Worm (Caenorhabditis elegans) whole organism, L1 larva: Measurements from ENCODE around the gene bcas-2.
A peak's percentile ranks its signal among the peaks of the same experiment; 100 is the strongest.

ENCODE experiments used
- C04F5.9 ChIP-seq: sonication (generic microtip); optimal IDR thresholded peaks from 2 replicates; lab custom pipeline; 2016; ENCODE audit warnings: missing genetic modification characterization, missing compliant biosample characterization
- F16B12.6 ChIP-seq: fragments of 150-350 bp; optimal IDR thresholded peaks from 2 replicates; lab custom pipeline; 2014; ENCODE audit warnings: missing biosample characterization, missing genetic modification characterization
- Y116A8C.19 ChIP-seq: sonication (generic microtip); optimal IDR thresholded peaks from 2 replicates; lab custom pipeline; 2016; ENCODE audit warnings: missing compliant biosample characterization, missing genetic modification characterization, borderline replicate concordance
- aha-1 ChIP-seq: fragments of 150-350 bp; optimal IDR thresholded peaks from 2 replicates; lab custom pipeline; 2014; ENCODE audit warnings: missing biosample characterization, missing genetic modification characterization
- alr-1 ChIP-seq: fragments of 200-800 bp; sonication (Bioruptor generic); optimal IDR thresholded peaks from 2 replicates; lab custom pipeline; 2018; ENCODE audit warnings: borderline replicate concordance, mild to moderate bottlenecking, missing genetic modification characterization, missing compliant biosample characterization
- blmp-1 ChIP-seq: fragments of 150-350 bp; optimal IDR thresholded peaks from 2 replicates; lab custom pipeline; 2014; ENCODE audit warnings: missing biosample characterization, missing genetic modification characterization
- dsc-1 ChIP-seq: sonication (generic microtip); optimal IDR thresholded peaks from 2 replicates; lab custom pipeline; 2016; ENCODE audit warnings: mild to moderate bottlenecking, missing genetic modification characterization, missing compliant biosample characterization
- efl-3 ChIP-seq: fragments of 200-800 bp; sonication (Bioruptor generic); optimal IDR thresholded peaks from 2 replicates; lab custom pipeline; 2018; ENCODE audit warnings: mild to moderate bottlenecking, missing genetic modification characterization, missing compliant biosample characterization
- egl-13 ChIP-seq: sonication (generic microtip); optimal IDR thresholded peaks from 2 replicates; lab custom pipeline; 2016; ENCODE audit warnings: missing genotype, missing genetic modification reagents, missing genetic modification characterization, missing compliant biosample characterization
- egl-27 ChIP-seq, 2 experiments: fragments of 150-350 bp in 1 of 2; sonication (generic microtip); optimal IDR thresholded peaks; 3 replicates each; lab custom pipeline; 2017 to 2018; ENCODE audit warnings: missing biosample characterization in 2 of 2, missing genetic modification characterization in 2 of 2, missing genetic modification reagents in 2 of 2
- elt-2 ChIP-seq: sonication (generic microtip); optimal IDR thresholded peaks from 2 replicates; lab custom pipeline; 2016; ENCODE audit warnings: missing genetic modification characterization, mild to moderate bottlenecking, inconsistent platforms, missing compliant biosample characterization, missing genetic modification reagents
- elt-3 ChIP-seq, 6 experiments: fragments of 150-350 bp in 1 of 6; sonication (generic microtip); optimal IDR thresholded peaks; 2 replicates each; lab custom pipeline; 2017 to 2018; ENCODE audit warnings: missing biosample characterization in 6 of 6, missing genetic modification characterization in 6 of 6, inconsistent platforms in 1 of 6
- ets-5 ChIP-seq: fragments of 200-800 bp; sonication (Bioruptor generic); IDR thresholded peaks from 2 replicates; pipeline ENCODE4 v1.3.6; 2022; ENCODE audit warnings: missing genetic modification characterization, missing compliant biosample characterization
- fkh-10 ChIP-seq: sonication (generic microtip); optimal IDR thresholded peaks from 2 replicates; lab custom pipeline; 2017; ENCODE audit warnings: missing biosample characterization, missing genetic modification reagents, missing genetic modification characterization
- fkh-4 ChIP-seq: sonication (generic microtip); optimal IDR thresholded peaks from 2 replicates; lab custom pipeline; 2016; ENCODE audit warnings: missing compliant biosample characterization, missing genetic modification characterization, borderline replicate concordance
- fkh-8 ChIP-seq: sonication (generic microtip); optimal IDR thresholded peaks from 2 replicates; lab custom pipeline; 2016; ENCODE audit warnings: mild to moderate bottlenecking, missing genetic modification characterization, missing compliant biosample characterization
- fos-1 ChIP-seq: fragments of 150-350 bp; optimal IDR thresholded peaks from 2 replicates; lab custom pipeline; 2014; ENCODE audit warnings: missing biosample characterization, missing genetic modification characterization
- grh-1 ChIP-seq: fragments of 200-800 bp; sonication (Bioruptor generic); IDR thresholded peaks from 2 replicates; pipeline ENCODE4 v1.3.6; 2022; ENCODE audit warnings: missing genetic modification reagents, missing genetic modification characterization, missing compliant biosample characterization
- hlh-17 ChIP-seq: fragments of 200-800 bp; sonication (Bioruptor generic); optimal IDR thresholded peaks from 2 replicates; lab custom pipeline; 2018; ENCODE audit warnings: missing genetic modification characterization, mild to moderate bottlenecking, missing compliant biosample characterization, moderate library complexity, borderline replicate concordance
- jun-1 ChIP-seq: fragments of 150-350 bp; optimal IDR thresholded peaks from 2 replicates; lab custom pipeline; 2014; ENCODE audit warnings: missing biosample characterization, missing genetic modification reagents, missing genetic modification characterization
- lin-13 ChIP-seq: fragments of 150-350 bp; optimal IDR thresholded peaks from 2 replicates; lab custom pipeline; 2014; ENCODE audit warnings: missing biosample characterization, missing genetic modification reagents, missing genetic modification characterization
- lin-15B ChIP-seq: fragments of 150-350 bp; sonication (generic microtip); optimal IDR thresholded peaks from 3 replicates; lab custom pipeline; 2014; ENCODE audit warnings: missing biosample characterization, missing genetic modification characterization
- lin-35 ChIP-seq, 2 experiments: fragments of 150-350 bp; optimal IDR thresholded peaks; 2 replicates each; lab custom pipeline; 2014; ENCODE audit warnings: missing biosample characterization in 2 of 2, missing genetic modification characterization in 2 of 2, missing genetic modification reagents in 2 of 2
- lin-39 ChIP-seq: fragments of 150-350 bp; optimal IDR thresholded peaks from 2 replicates; lab custom pipeline; 2014; ENCODE audit warnings: missing biosample characterization, missing genetic modification reagents, missing genetic modification characterization
- lir-3 ChIP-seq: sonication (generic microtip); optimal IDR thresholded peaks from 2 replicates; lab custom pipeline; 2016; ENCODE audit warnings: mild to moderate bottlenecking, missing genetic modification characterization, moderate library complexity, missing compliant biosample characterization; ENCODE audit not compliant: poor library complexity
- lsy-2 ChIP-seq, 2 experiments: fragments of 150-350 bp; optimal IDR thresholded peaks; 2 replicates each; lab custom pipeline; 2014; ENCODE audit warnings: missing biosample characterization in 2 of 2, missing genetic modification characterization in 2 of 2
- mef-2 ChIP-seq: fragments of 150-350 bp; optimal IDR thresholded peaks from 2 replicates; lab custom pipeline; 2014; ENCODE audit warnings: missing biosample characterization, missing genetic modification characterization
- mep-1 ChIP-seq: fragments of 150-350 bp; optimal IDR thresholded peaks from 2 replicates; lab custom pipeline; 2014; ENCODE audit warnings: missing biosample characterization, missing genetic modification characterization
- nhr-12 ChIP-seq: sonication (generic microtip); optimal IDR thresholded peaks from 2 replicates; lab custom pipeline; 2017; ENCODE audit warnings: missing biosample characterization, missing genetic modification characterization
- nhr-20 ChIP-seq: sonication (generic microtip); optimal IDR thresholded peaks from 2 replicates; lab custom pipeline; 2016; ENCODE audit warnings: mild to moderate bottlenecking, missing genetic modification characterization, missing compliant biosample characterization
- nhr-85 ChIP-seq: sonication (generic microtip); peaks from one replicate; lab custom pipeline; 2016; ENCODE audit warnings: missing genetic modification characterization, inconsistent platforms, missing compliant biosample characterization
- nhr-90 ChIP-seq: sonication (generic microtip); optimal IDR thresholded peaks from 2 replicates; lab custom pipeline; 2016; ENCODE audit warnings: mild to moderate bottlenecking, missing genetic modification characterization, missing compliant biosample characterization; ENCODE audit not compliant: poor library complexity
- pax-3 ChIP-seq: fragments of 200-800 bp; sonication (Bioruptor generic); optimal IDR thresholded peaks from 2 replicates; lab custom pipeline; 2018; ENCODE audit warnings: mild to moderate bottlenecking, missing genetic modification characterization, moderate library complexity, missing compliant biosample characterization
- snpc-4 ChIP-seq: fragments of 150-350 bp; optimal IDR thresholded peaks from 2 replicates; lab custom pipeline; 2014; ENCODE audit warnings: missing biosample characterization, missing genetic modification characterization
- sox-4 ChIP-seq: sonication (generic microtip); optimal IDR thresholded peaks from 2 replicates; lab custom pipeline; 2016; ENCODE audit warnings: missing genetic modification characterization, missing compliant biosample characterization
- sptf-1 ChIP-seq: fragments of 150-350 bp; optimal IDR thresholded peaks from 2 replicates; lab custom pipeline; 2014; ENCODE audit warnings: missing biosample characterization, missing genetic modification characterization
- sup-37 ChIP-seq: fragments of 200-800 bp; sonication (Bioruptor generic); optimal IDR thresholded peaks from 2 replicates; lab custom pipeline; 2018; ENCODE audit warnings: mild to moderate bottlenecking, missing genetic modification characterization, missing compliant biosample characterization
- tbx-2 ChIP-seq: sonication (generic microtip); optimal IDR thresholded peaks from 2 replicates; lab custom pipeline; 2016; ENCODE audit warnings: missing genetic modification characterization, missing compliant biosample characterization
- unc-130 ChIP-seq: fragments of 150-350 bp; optimal IDR thresholded peaks from 2 replicates; lab custom pipeline; 2017; ENCODE audit warnings: missing biosample characterization, missing genetic modification characterization, inconsistent platforms
- unc-62 ChIP-seq: fragments of 150-350 bp; optimal IDR thresholded peaks from 2 replicates; lab custom pipeline; 2014; ENCODE audit warnings: missing biosample characterization, missing genetic modification reagents, missing genetic modification characterization
- unc-86 ChIP-seq: sonication (generic microtip); optimal IDR thresholded peaks from 2 replicates; lab custom pipeline; 2016; ENCODE audit warnings: missing genetic modification characterization, missing compliant biosample characterization
- unc-98 ChIP-seq: fragments of 200-800 bp; sonication (Bioruptor generic); IDR thresholded peaks from 2 replicates; pipeline ENCODE4 v1.3.6; 2022; ENCODE audit warnings: missing genetic modification characterization, missing compliant biosample characterization
- vab-15 ChIP-seq: sonication (generic microtip); optimal IDR thresholded peaks from 2 replicates; lab custom pipeline; 2017; ENCODE audit warnings: missing genotype, mild to moderate bottlenecking, missing genetic modification characterization, missing compliant biosample characterization
- zag-1 ChIP-seq: fragments of 150-350 bp; optimal IDR thresholded peaks from 2 replicates; lab custom pipeline; 2014; ENCODE audit warnings: missing biosample characterization, missing genetic modification characterization
- zip-4 ChIP-seq: fragments of 200-800 bp; sonication (Bioruptor generic); optimal IDR thresholded peaks from 2 replicates; lab custom pipeline; 2018; ENCODE audit warnings: mild to moderate bottlenecking, missing genetic modification characterization, moderate library complexity, missing compliant biosample characterization
- ztf-11 ChIP-seq, 2 experiments: sonication (generic microtip); optimal IDR thresholded peaks; 2 replicates each; lab custom pipeline; 2016 to 2017; ENCODE audit warnings: missing genetic modification characterization in 2 of 2, missing biosample characterization in 1 of 2, missing compliant biosample characterization in 1 of 2

Gene bcas-2

ce11 chrIII:6207881-6208280, 37.7 kb downstream of the bcas-2 start, which contains the start of gene C23G10.2:
Gene C23G10.2 (plus strand): TSS chrIII:6208064.
- TF ChIP-seq lsy-2 (tag; optimal IDR thresholded peaks at IDR 0.05; lab: Kevin White, UChicago) (peak in 1 of 2 experiments; percentile 36), elt-3 (tag; optimal IDR thresholded peaks at IDR 0.05; lab: Kevin White, UChicago) (peak in 1 of 6 experiments; percentile 58), vab-15 (tag; lab: Kevin White, UChicago) (no peak), blmp-1 (peak; percentile 14)

- TF ChIP-seq hlh-17 (no peak), fkh-8 (tag; lab: Kevin White, UChicago) (no peak), fkh-4 (tag; lab: Kevin White, UChicago) (no peak), jun-1 (no peak), lin-39 (tag; lab: Kevin White, UChicago) (no peak), nhr-12 (tag; lab: Kevin White, UChicago) (no peak), grh-1 (GFP tag; lab: Robert Waterston, UW) (no peak), vab-15 (tag; lab: Kevin White, UChicago) (no peak), sup-37 (no peak), zag-1 (no peak), sptf-1 (tag; lab: Kevin White, UChicago) (no peak), lin-35 (GFP tag; optimal IDR thresholded peaks at IDR 0.05; lab: Kevin White, UChicago) (no peak), nhr-90 (no peak)
- TF ChIP-seq, all 84 proteins: peak for 0
Observed at ce11 chrIII:6207046-6207445, 38.6 kb downstream of the bcas-2 start.

DNA sequence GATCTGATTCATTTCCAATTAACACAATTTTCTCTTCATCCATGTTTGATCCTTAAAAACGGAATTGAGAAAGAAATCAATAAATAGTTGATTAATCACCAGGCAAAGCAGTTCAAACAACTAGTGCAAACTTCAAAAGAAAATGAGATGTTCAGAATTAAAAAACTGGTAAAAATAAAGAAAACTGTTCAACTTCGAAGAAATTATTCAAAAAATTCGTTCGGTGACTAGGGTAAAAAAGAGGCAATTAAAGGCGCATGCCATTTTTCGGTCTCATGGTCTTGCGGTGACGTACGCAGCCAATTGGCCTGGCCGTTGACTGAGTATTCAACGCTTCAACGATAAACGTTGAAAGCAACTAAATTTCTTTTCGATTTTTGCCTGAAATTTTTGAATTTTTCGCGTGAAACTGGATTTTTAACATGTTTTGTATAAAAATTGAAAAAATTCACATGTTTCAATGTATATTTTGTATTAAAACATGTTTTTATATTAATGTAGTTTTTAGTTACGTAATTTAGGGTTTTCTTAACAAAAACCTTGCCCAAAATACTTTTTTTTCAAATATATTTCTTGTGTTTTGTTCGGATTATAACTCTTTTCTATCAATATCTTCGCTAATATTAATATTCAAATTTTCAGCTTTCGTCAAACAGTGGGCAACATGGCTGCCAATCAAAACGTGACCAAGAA, 39.3 kb downstream of the bcas-2 start, which contains the start of the genes sna-3 and rps-3:
TSS of gene sna-3 (minus strand) at position 51 of the 693 bp plus-strand sequence.
TSS of gene rps-3 (plus strand) at position 643 of the 693 bp plus-strand sequence.
- TF ChIP-seq F16B12.6 (tag; lab: Kevin White, UChicago) (peak; percentile 54), nhr-85 (tag; lab: Kevin White, UChicago) (peak; percentile 75), zip-4 (no peak), nhr-90 (peak; percentile 57), zag-1 (no peak), lir-3 (tag; lab: Kevin White, UChicago) (peak; percentile 25), fos-1 (peak; percentile 51), nhr-20 (tag; lab: Kevin White, UChicago) (peak; percentile 62), sox-4 (tag; lab: Kevin White, UChicago) (no peak), blmp-1 (peak; percentile 71), mep-1 (tag; lab: Kevin White, UChicago) (peak; percentile 83), lin-35 (GFP tag; optimal IDR thresholded peaks at IDR 0.05; lab: Kevin White, UChicago) (peak; percentile 81 to 89), unc-98 (GFP tag; lab: Robert Waterston, UW) (no peak), efl-3 (no peak), grh-1 (GFP tag; lab: Robert Waterston, UW) (0 out of 2 replicates have a peak, but pooled peaks have one; percentile 27), pax-3 (tag; lab: Kevin White, UChicago) (no peak), ztf-11 (tag; optimal IDR thresholded peaks at IDR 0.05; lab: Kevin White, UChicago) (peak in 1 of 2 experiments; percentile 41), unc-62 (GFP tag; lab: Kevin White, UChicago) (no peak), nhr-12 (tag; lab: Kevin White, UChicago) (no peak), alr-1 (tag; lab: Kevin White, UChicago) (no peak), lin-15B (peak; percentile 68), jun-1 (no peak), egl-13 (tag; lab: Kevin White, UChicago) (no peak), unc-130 (tag; lab: Kevin White, UChicago) (peak; percentile 79), mef-2 (tag; lab: Kevin White, UChicago) (no peak), fkh-10 (GFP tag; lab: Kevin White, UChicago) (no peak), aha-1 (tag; lab: Kevin White, UChicago) (no peak), dsc-1 (tag; lab: Kevin White, UChicago) (peak; percentile 44), C04F5.9 (tag; lab: Kevin White, UChicago) (no peak), ets-5 (GFP tag; lab: Robert Waterston, UW) (no peak), egl-27 (tag; optimal IDR thresholded peaks at IDR 0.05; lab: Kevin White, UChicago) (no peak), snpc-4 (tag; lab: Kevin White, UChicago) (peak; percentile 27), sptf-1 (tag; lab: Kevin White, UChicago) (no peak), Y116A8C.19 (tag; lab: Kevin White, UChicago) (no peak), tbx-2 (peak; percentile 63), elt-2 (no peak), lin-13 (GFP tag; lab: Kevin White, UChicago) (peak; percentile 65), unc-86 (peak; percentile 52)
